Fruit fly (Drosophila melanogaster): ENCODE measurements around the gene mesh.

Gene mesh

DNA sequence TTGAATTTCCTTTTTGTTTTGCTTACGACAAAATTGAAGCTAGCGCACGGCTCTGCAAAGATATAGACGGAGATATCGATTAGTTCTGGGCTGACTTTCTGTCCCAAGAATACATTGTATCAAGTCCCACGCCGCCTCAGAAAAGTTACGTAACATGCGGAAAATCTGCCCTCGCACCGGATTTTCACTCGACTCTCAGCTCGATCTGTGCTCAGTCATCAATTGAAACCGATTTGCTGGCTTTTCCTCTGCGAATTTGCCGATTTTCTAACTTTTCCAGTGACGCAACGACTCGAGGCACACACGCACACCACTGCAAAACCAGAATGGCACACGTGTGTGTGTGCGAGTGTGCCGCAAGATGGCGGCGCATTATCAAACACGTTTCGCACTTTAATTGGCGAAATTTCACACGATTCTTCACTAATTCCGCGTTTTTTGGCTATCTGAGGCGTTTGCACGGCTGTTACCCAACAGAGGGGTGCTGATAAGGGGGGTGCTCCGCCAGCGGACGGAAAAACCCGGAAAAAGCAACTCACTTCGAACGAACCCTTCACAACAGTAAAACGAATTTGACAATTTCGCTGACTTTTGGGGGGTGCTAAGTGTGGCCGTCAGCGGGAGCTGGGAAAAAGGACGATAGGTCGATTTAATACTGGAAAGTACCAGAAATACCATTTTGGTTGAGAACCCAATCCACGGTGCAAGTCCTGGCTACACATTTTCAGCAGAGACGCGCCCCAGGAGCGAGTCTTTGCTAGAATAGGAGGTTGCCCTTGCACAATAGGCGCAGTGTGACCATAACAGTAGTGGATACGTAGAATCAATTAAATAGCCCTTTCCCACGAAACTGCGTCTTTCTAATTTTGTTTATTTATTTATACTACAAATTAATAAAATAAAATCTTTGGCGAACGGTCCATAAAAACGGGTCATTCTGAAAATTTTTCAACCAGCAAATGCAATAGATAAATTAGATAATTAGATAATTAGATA, 23.7 kb upstream of the mesh start, which contains the start of gene ATPsynC (continued):
- no peak for TF ChIP-seq en (GFP tag; optimal IDR thresholded peaks at IDR 0.05)
- TF ChIP-seq Six4 (GFP tag; optimal IDR thresholded peaks at IDR 0.05) = no peak
- peak; percentile 57 for TF ChIP-seq CG12071 (GFP tag; optimal IDR thresholded peaks at IDR 0.05)
- TF ChIP-seq Fer2 (tag; optimal IDR thresholded peaks at IDR 0.05) = no peak
- no peak for TF ChIP-seq ind (GFP tag; optimal IDR thresholded peaks at IDR 0.05)
- no peak for TF ChIP-seq CHES-1-like (GFP tag; optimal IDR thresholded peaks at IDR 0.05)
- TF ChIP-seq H2.0 (GFP tag; IDR thresholded peaks at IDR 0.05) = no peak
- TF ChIP-seq chinmo (GFP tag; IDR thresholded peaks at IDR 0.05; ENCODE audit: partially characterized antibody) = no peak
- TF ChIP-seq mirr (GFP tag; optimal IDR thresholded peaks at IDR 0.05) = peak; percentile 50
- no peak for TF ChIP-seq ab (GFP tag; optimal IDR thresholded peaks at IDR 0.05)
- no peak for TF ChIP-seq H15 (GFP tag; IDR thresholded peaks at IDR 0.05)
- TF ChIP-seq CG6813 (GFP tag; optimal IDR thresholded peaks at IDR 0.05) = peak; percentile 34
- peak; percentile 15 for TF ChIP-seq CG15269 (tag; optimal IDR thresholded peaks at IDR 0.05)
- TF ChIP-seq CG3163 (GFP tag; optimal IDR thresholded peaks at IDR 0.05) = peak; percentile 27
- TF ChIP-seq nau (GFP tag; optimal IDR thresholded peaks at IDR 0.05) = peak; percentile 61
- TF ChIP-seq CG33213 (GFP tag; optimal IDR thresholded peaks at IDR 0.05) = peak; percentile 89
- TF ChIP-seq PHDP (tag; optimal IDR thresholded peaks at IDR 0.05) = peak; percentile 42
- peak; percentile 73 for TF ChIP-seq CG15601 (tag; optimal IDR thresholded peaks at IDR 0.05)
- peak; percentile 96 for TF ChIP-seq phol (tag; optimal IDR thresholded peaks at IDR 0.05)
- TF ChIP-seq Mrtf (GFP tag; IDR thresholded peaks at IDR 0.05) = no peak
- TF ChIP-seq CG18262 (tag; optimal IDR thresholded peaks at IDR 0.05) = no peak
- TF ChIP-seq Ssrp (tag; optimal IDR thresholded peaks at IDR 0.05) = peak; percentile 1
- no peak for TF ChIP-seq wor (GFP tag; IDR thresholded peaks at IDR 0.05)
- no peak for TF ChIP-seq CG18011 (GFP tag; optimal IDR thresholded peaks at IDR 0.05)
- TF ChIP-seq CG4360 (GFP tag; IDR thresholded peaks at IDR 0.05) = no peak
- no peak for TF ChIP-seq gcm2 (GFP tag; optimal IDR thresholded peaks at IDR 0.05)
- no peak for TF ChIP-seq rib (GFP tag; IDR thresholded peaks at IDR 0.05)
- peak; percentile 83 for TF ChIP-seq sens (GFP tag)
- TF ChIP-seq CG2116 (GFP tag; optimal IDR thresholded peaks at IDR 0.05) = peak; percentile 51
- no peak for TF ChIP-seq z (GFP tag; IDR thresholded peaks at IDR 0.05)
- no peak for TF ChIP-seq chif (GFP tag; optimal IDR thresholded peaks at IDR 0.05)
- no peak for TF ChIP-seq twi (tag; optimal IDR thresholded peaks at IDR 0.05)
- peak; percentile 7 for TF ChIP-seq MTF-1 (GFP tag; optimal IDR thresholded peaks at IDR 0.05; ENCODE audit: borderline replicate concordance)
- TF ChIP-seq CG9876 (GFP tag; optimal IDR thresholded peaks at IDR 0.05) = no peak
- TF ChIP-seq CG12769 (tag; optimal IDR thresholded peaks at IDR 0.05) = peak; percentile 63
- TF ChIP-seq Dbx (GFP tag; IDR thresholded peaks at IDR 0.05) = no peak
- TF ChIP-seq CG12104 (GFP tag; optimal IDR thresholded peaks at IDR 0.05) = peak; percentile 20
- TF ChIP-seq Hand (GFP tag; optimal IDR thresholded peaks at IDR 0.05) = peak; percentile 62
- no peak for TF ChIP-seq vnd (GFP tag; IDR thresholded peaks at IDR 0.05; ENCODE audit: partially characterized antibody)
- no peak for TF ChIP-seq CG3726 (GFP tag; IDR thresholded peaks at IDR 0.05)
- peak in 1 of 2 experiments; percentile 53 for TF ChIP-seq bsh (GFP tag; optimal IDR thresholded peaks at IDR 0.05)
- TF ChIP-seq tio (GFP tag; optimal IDR thresholded peaks at IDR 0.05) = no peak
- TF ChIP-seq danr (GFP tag; IDR thresholded peaks at IDR 0.05) = no peak
- no peak for TF ChIP-seq Drgx (GFP tag; IDR thresholded peaks at IDR 0.05)
- TF ChIP-seq CG13123 (GFP tag; optimal IDR thresholded peaks at IDR 0.05) = peak; percentile 17
- TF ChIP-seq Jarid2 (GFP tag; optimal IDR thresholded peaks at IDR 0.05) = peak; percentile 78
- no peak for TF ChIP-seq NK7.1 (GFP tag; optimal IDR thresholded peaks at IDR 0.05)
- TF ChIP-seq tna (GFP tag; IDR thresholded peaks at IDR 0.05; ENCODE audit: partially characterized antibody) = no peak
- no peak for TF ChIP-seq Atf-2 (GFP tag; optimal IDR thresholded peaks at IDR 0.05)
